Fruit fly (Drosophila melanogaster) whole organism, embryonic: Measurements from ENCODE around the gene CG4957.

Experiments
- ATbp ChIP-seq: fragments of 200-800 bp; sonication (Bioruptor generic); optimal IDR thresholded peaks from 2 replicates; lab custom pipeline; 2017; ENCODE audit warnings: missing biosample characterization, mild to moderate bottlenecking, missing genetic modification characterization, missing genetic modification reagents
- Atf3 ChIP-seq: fragments of 200-800 bp; sonication (Bioruptor generic); optimal IDR thresholded peaks from 3 replicates; lab custom pipeline; 2016; ENCODE audit warnings: missing biosample characterization, missing genetic modification characterization
- Blimp-1 ChIP-seq: fragments of 200-800 bp; sonication (Bioruptor generic); optimal IDR thresholded peaks from 3 replicates; lab custom pipeline; 2018; ENCODE audit warnings: missing biosample characterization, missing genetic modification characterization, mild to moderate bottlenecking, moderate library complexity, missing genetic modification reagents
- CG1024 ChIP-seq: fragments of 200-800 bp; sonication (Bioruptor generic); IDR thresholded peaks from 2 replicates; pipeline ENCODE4 v1.3.6; 2022; ENCODE audit warnings: missing biosample characterization, missing genetic modification characterization
- CG10321 ChIP-seq: fragments of 200-800 bp; sonication (Bioruptor generic); IDR thresholded peaks from 2 replicates; pipeline ENCODE4 v1.3.6; 2022; ENCODE audit warnings: missing biosample characterization, missing genetic modification characterization
- CG10565 ChIP-seq: fragments of 200-800 bp; sonication (Bioruptor generic); optimal IDR thresholded peaks from 3 replicates; lab custom pipeline; 2016; ENCODE audit warnings: missing biosample characterization, mild to moderate bottlenecking, missing genetic modification characterization
- CG10959 ChIP-seq: fragments of 200-800 bp; sonication (Bioruptor generic); IDR thresholded peaks from 2 replicates; pipeline ENCODE4 v1.3.6; 2022; ENCODE audit warnings: missing biosample characterization, missing genetic modification characterization
- CG11398 ChIP-seq: fragments of 200-800 bp; sonication (Bioruptor generic); optimal IDR thresholded peaks from 2 replicates; lab custom pipeline; 2016; ENCODE audit warnings: missing biosample characterization, missing genetic modification characterization
- CG11456 ChIP-seq: fragments of 200-800 bp; sonication (Bioruptor generic); IDR thresholded peaks from 3 replicates; pipeline ENCODE4 v1.3.6; 2022; ENCODE audit warnings: missing biosample characterization, missing genetic modification characterization
- CG12391 ChIP-seq: fragments of 200-800 bp; sonication (Bioruptor generic); optimal IDR thresholded peaks from 3 replicates; lab custom pipeline; 2018; ENCODE audit warnings: missing biosample characterization, mild to moderate bottlenecking, missing genetic modification characterization, moderate library complexity
- CG12942 ChIP-seq: fragments of 200-800 bp; sonication (Bioruptor generic); optimal IDR thresholded peaks from 3 replicates; lab custom pipeline; 2016; ENCODE audit warnings: missing biosample characterization, missing genetic modification characterization
- CG17568 ChIP-seq: fragments of 200-800 bp; sonication (Bioruptor generic); optimal IDR thresholded peaks from 2 replicates; lab custom pipeline; 2018; ENCODE audit warnings: missing biosample characterization, mild to moderate bottlenecking, missing genetic modification characterization, moderate library complexity
- CG2202 ChIP-seq: fragments of 200-800 bp; sonication (Bioruptor generic); optimal IDR thresholded peaks from 2 replicates; lab custom pipeline; 2018; ENCODE audit warnings: missing biosample characterization, mild to moderate bottlenecking, missing genetic modification characterization
- CG2875 ChIP-seq: fragments of 200-800 bp; sonication (Bioruptor generic); optimal IDR thresholded peaks from 2 replicates; lab custom pipeline; 2017; ENCODE audit warnings: missing biosample characterization, mild to moderate bottlenecking, missing genetic modification characterization, missing genetic modification reagents
- CG32532 ChIP-seq: fragments of 200-800 bp; sonication (Bioruptor generic); IDR thresholded peaks from 2 replicates; pipeline ENCODE4 v1.3.6; 2022; ENCODE audit warnings: missing biosample characterization, missing genetic modification characterization
- CG34376 ChIP-seq: fragments of 200-800 bp; sonication (Bioruptor generic); optimal IDR thresholded peaks from 2 replicates; lab custom pipeline; 2018; ENCODE audit warnings: missing biosample characterization, mild to moderate bottlenecking, missing genetic modification characterization
- CG4282 ChIP-seq: fragments of 200-800 bp; sonication (Bioruptor generic); optimal IDR thresholded peaks from 2 replicates; lab custom pipeline; 2016; ENCODE audit warnings: missing biosample characterization, missing genetic modification characterization
- CG7357 ChIP-seq: fragments of 200-800 bp; sonication (Bioruptor generic); IDR thresholded peaks from 3 replicates; pipeline ENCODE4 v1.3.6; 2022; ENCODE audit warnings: missing biosample characterization, missing genetic modification characterization
- CG7987 ChIP-seq: fragments of 200-800 bp; sonication (Bioruptor generic); optimal IDR thresholded peaks from 2 replicates; lab custom pipeline; 2018; ENCODE audit warnings: missing biosample characterization, mild to moderate bottlenecking, missing genetic modification characterization, moderate library complexity
- CG8359 ChIP-seq: fragments of 200-800 bp; sonication (Bioruptor generic); optimal IDR thresholded peaks from 2 replicates; lab custom pipeline; 2017; ENCODE audit warnings: missing biosample characterization, mild to moderate bottlenecking, missing genetic modification characterization, borderline replicate concordance
- CG8388 ChIP-seq: fragments of 200-800 bp; sonication (Bioruptor generic); optimal IDR thresholded peaks from 2 replicates; lab custom pipeline; 2019; ENCODE audit warnings: missing biosample characterization, mild to moderate bottlenecking, missing genetic modification characterization, moderate library complexity
- CG9437 ChIP-seq: fragments of 200-800 bp; sonication (Bioruptor generic); optimal IDR thresholded peaks from 2 replicates; lab custom pipeline; 2018; ENCODE audit warnings: missing biosample characterization, mild to moderate bottlenecking, missing genetic modification characterization
- CTCF ChIP-seq: fragments of 200-800 bp; sonication (Bioruptor generic); optimal IDR thresholded peaks from 2 replicates; lab custom pipeline; 2017; ENCODE audit warnings: missing biosample characterization, mild to moderate bottlenecking, missing genetic modification characterization, moderate library complexity
- Camta ChIP-seq: fragments of 200-800 bp; sonication (Bioruptor generic); optimal IDR thresholded peaks from 2 replicates; lab custom pipeline; 2016; ENCODE audit warnings: missing biosample characterization, missing genetic modification characterization
- HHEX ChIP-seq: fragments of 200-800 bp; sonication (Bioruptor generic); optimal IDR thresholded peaks from 3 replicates; lab custom pipeline; 2017; ENCODE audit warnings: missing biosample characterization, mild to moderate bottlenecking, missing genetic modification characterization, missing genetic modification reagents
- Hr39 ChIP-seq: fragments of >200 bp; optimal IDR thresholded peaks from 2 replicates; lab custom pipeline; 2017
- Max ChIP-seq: fragments of 200-800 bp; sonication (Bioruptor generic); optimal IDR thresholded peaks from 2 replicates; lab custom pipeline; 2016; ENCODE audit warnings: missing biosample characterization, mild to moderate bottlenecking, missing genetic modification characterization
- NC2β ChIP-seq: fragments of 200-800 bp; sonication (Bioruptor generic); optimal IDR thresholded peaks from 2 replicates; lab custom pipeline; 2016; ENCODE audit warnings: missing biosample characterization, missing genetic modification characterization
- al ChIP-seq: fragments of 200-800 bp; sonication (Bioruptor generic); IDR thresholded peaks from 2 replicates; pipeline ENCODE4 v1.3.6; 2022; ENCODE audit warnings: missing biosample characterization, missing genetic modification characterization
- aop ChIP-seq: fragments of 200-800 bp; sonication (Bioruptor generic); IDR thresholded peaks from 2 replicates; pipeline ENCODE4 v1.3.6; 2022; ENCODE audit warnings: missing biosample characterization, missing genetic modification characterization
- ara ChIP-seq: fragments of 200-800 bp; sonication (Bioruptor generic); IDR thresholded peaks from 2 replicates; pipeline ENCODE4 v1.3.6; 2022; ENCODE audit warnings: missing biosample characterization, missing genetic modification characterization
- bigmax ChIP-seq: fragments of 200-800 bp; sonication (Bioruptor generic); optimal IDR thresholded peaks from 2 replicates; lab custom pipeline; 2018; ENCODE audit warnings: missing biosample characterization, mild to moderate bottlenecking, missing genetic modification characterization
- bsh ChIP-seq, 2 experiments: fragments of 200-800 bp; sonication (Bioruptor generic); optimal IDR thresholded peaks; 2 replicates each; lab custom pipeline; 2017 to 2018; ENCODE audit warnings: mild to moderate bottlenecking in 2 of 2, missing biosample characterization in 2 of 2, missing genetic modification characterization in 2 of 2, moderate library complexity in 1 of 2
- cad ChIP-seq: fragments of >200 bp; optimal IDR thresholded peaks from 2 replicates; lab custom pipeline; 2017; ENCODE audit warnings: missing biosample characterization, missing genetic modification characterization
- chinmo ChIP-seq: fragments of 200-800 bp; sonication (Bioruptor generic); IDR thresholded peaks from 4 replicates; pipeline ENCODE4 v1.3.6; 2022; ENCODE audit warnings: missing biosample characterization, missing genetic modification characterization; ENCODE audit not compliant: partially characterized antibody
- dm ChIP-seq: fragments of 200-800 bp; sonication (Bioruptor generic); optimal IDR thresholded peaks from 3 replicates; lab custom pipeline; 2016; ENCODE audit warnings: missing biosample characterization, missing genetic modification characterization
- dmrt11E ChIP-seq: fragments of 200-800 bp; sonication (Bioruptor generic); optimal IDR thresholded peaks from 3 replicates; lab custom pipeline; 2018; ENCODE audit warnings: missing biosample characterization, mild to moderate bottlenecking, missing genetic modification characterization, moderate library complexity
- en ChIP-seq: fragments of 200-800 bp; sonication (Bioruptor generic); optimal IDR thresholded peaks from 2 replicates; lab custom pipeline; 2016; ENCODE audit warnings: missing biosample characterization, missing genetic modification characterization
- gfzf ChIP-seq: fragments of 200-800 bp; sonication (Bioruptor generic); optimal IDR thresholded peaks from 2 replicates; lab custom pipeline; 2016; ENCODE audit warnings: missing biosample characterization, mild to moderate bottlenecking, missing genetic modification characterization, moderate library complexity
- gsb-n ChIP-seq: fragments of 200-800 bp; sonication (Bioruptor generic); optimal IDR thresholded peaks from 3 replicates; lab custom pipeline; 2018; ENCODE audit warnings: missing biosample characterization, mild to moderate bottlenecking, missing genetic modification characterization
- her ChIP-seq: fragments of 200-800 bp; sonication (Bioruptor generic); optimal IDR thresholded peaks from 2 replicates; lab custom pipeline; 2016; ENCODE audit warnings: missing biosample characterization, missing genetic modification characterization
- hkb ChIP-seq, 2 experiments: fragments of 200-800 bp in 1 of 2; fragments of >200 bp in 1 of 2; sonication (Bioruptor generic) in 1 of 2; IDR thresholded peaks in 1 of 2; optimal IDR thresholded peaks in 1 of 2; 2 replicates each; pipeline versions ENCODE4 v1.3.6 to Lab custom; 2017 to 2022; ENCODE audit warnings: missing biosample characterization in 1 of 2, missing genetic modification characterization in 1 of 2
- lilli ChIP-seq: fragments of 200-800 bp; sonication (Bioruptor generic); optimal IDR thresholded peaks from 3 replicates; lab custom pipeline; 2016; ENCODE audit warnings: missing biosample characterization, missing genetic modification characterization
- oc ChIP-seq: fragments of 200-800 bp; sonication (Bioruptor generic); optimal IDR thresholded peaks from 2 replicates; lab custom pipeline; 2018; ENCODE audit warnings: missing biosample characterization, mild to moderate bottlenecking, missing genetic modification characterization, moderate library complexity
- peb ChIP-seq: fragments of 200-800 bp; sonication (Bioruptor generic); IDR thresholded peaks from 2 replicates; pipeline ENCODE4 v1.3.6; 2022; ENCODE audit warnings: missing biosample characterization, missing genetic modification characterization
- sob ChIP-seq: fragments of 200-800 bp; sonication (Bioruptor generic); IDR thresholded peaks from 2 replicates; pipeline ENCODE4 v1.3.6; 2022; ENCODE audit warnings: missing biosample characterization, missing genetic modification characterization
- sr ChIP-seq: fragments of 200-800 bp; sonication (Bioruptor generic); IDR thresholded peaks from 3 replicates; pipeline ENCODE4 v1.3.6; 2022; ENCODE audit warnings: missing biosample characterization, missing genetic modification characterization
- tup ChIP-seq: fragments of 200-800 bp; sonication (Bioruptor generic); optimal IDR thresholded peaks from 2 replicates; lab custom pipeline; 2016; ENCODE audit warnings: missing biosample characterization, mild to moderate bottlenecking, missing genetic modification characterization, moderate library complexity
- yki ChIP-seq: fragments of >200 bp; optimal IDR thresholded peaks from 3 replicates; lab custom pipeline; 2018
- zen2 ChIP-seq: fragments of 200-800 bp; sonication (Bioruptor generic); IDR thresholded peaks from 3 replicates; pipeline ENCODE4 v1.3.6; 2022; ENCODE audit warnings: missing biosample characterization, missing genetic modification characterization; ENCODE audit not compliant: partially characterized antibody

Gene CG4957

dm6 chr2L:10220501-10221386 is 47.9 kb upstream of the CG4957 start, which contains the start of the genes Npc1a and Prosalpha6 (continued):
- TF ChIP-seq CG17568 (GFP tag; lab: Kevin White, UChicago), result no peak
- TF ChIP-seq al (GFP tag; lab: Robert Waterston, UW), result no peak
- peak; percentile 32 for TF ChIP-seq dmrt11E
- no peak for TF ChIP-seq ara (GFP tag; lab: Robert Waterston, UW)
- no peak for TF ChIP-seq oc (tag; lab: Kevin White, UChicago)
- TF ChIP-seq CG8359, result no peak
- TF ChIP-seq CG10565 (GFP tag; lab: Kevin White, UChicago), result no peak
- TF ChIP-seq zen2, result no peak; the same call in 2 of the 3 replicates
- TF ChIP-seq tup (GFP tag; lab: Kevin White, UChicago), result no peak
- TF ChIP-seq Camta (GFP tag; lab: Kevin White, UChicago), result no peak
- no peak for TF ChIP-seq Blimp-1 (GFP tag; lab: Kevin White, UChicago)
- TF ChIP-seq yki, result no peak
- no peak for TF ChIP-seq bigmax (GFP tag; lab: Kevin White, UChicago)
- no peak for TF ChIP-seq CG10959 (GFP tag; lab: Robert Waterston, UW)
- no peak for TF ChIP-seq dm
- TF ChIP-seq CG12942, result no peak
- TF ChIP-seq Hr39, result no peak
- no peak for TF ChIP-seq CG11456
- no peak for TF ChIP-seq peb (GFP tag; lab: Robert Waterston, UW)
- TF ChIP-seq CG8388 (GFP tag; lab: Kevin White, UChicago), result no peak
- TF ChIP-seq gsb-n (tag; lab: Kevin White, UChicago), result no peak
- peak; percentile 43 for TF ChIP-seq Max
- TF ChIP-seq CG2875 (GFP tag; lab: Kevin White, UChicago), result no peak
- TF ChIP-seq CG4282 (GFP tag; lab: Kevin White, UChicago), result no peak
- no peak for TF ChIP-seq hkb (optimal IDR thresholded peaks at IDR 0.05; lab: Kevin White, UChicago)
- TF ChIP-seq hkb (GFP tag; IDR thresholded peaks at IDR 0.05; lab: Robert Waterston, UW), result no peak
- TF ChIP-seq ATbp (GFP tag; lab: Kevin White, UChicago), result no peak
- no peak for TF ChIP-seq cad (GFP tag; lab: Kevin White, UChicago)
- no peak for TF ChIP-seq CG7987 (GFP tag; lab: Kevin White, UChicago)
- no peak for TF ChIP-seq CTCF
- TF ChIP-seq CG1024 (GFP tag; lab: Robert Waterston, UW), result peak; percentile 70
- peak; percentile 72 for TF ChIP-seq CG9437 (GFP tag; lab: Kevin White, UChicago)
- TF ChIP-seq bsh (GFP tag; optimal IDR thresholded peaks at IDR 0.05; lab: Kevin White, UChicago), result no peak
- peak; percentile 8 for TF ChIP-seq gfzf (GFP tag; lab: Kevin White, UChicago)
- TF ChIP-seq aop (GFP tag; lab: Robert Waterston, UW), result no peak
- TF ChIP-seq CG2202, result no peak
- no peak for TF ChIP-seq HHEX (GFP tag; lab: Kevin White, UChicago)
- peak; percentile 36 for TF ChIP-seq CG34376 (GFP tag; lab: Kevin White, UChicago)
- TF ChIP-seq CG10321 (GFP tag; lab: Robert Waterston, UW), result no peak
- TF ChIP-seq NC2β (GFP tag; lab: Kevin White, UChicago), result no peak
- peak; percentile 55 for TF ChIP-seq CG12391 (tag; lab: Kevin White, UChicago)
- peak; percentile 28 for TF ChIP-seq lilli (GFP tag; lab: Kevin White, UChicago)
- no peak for TF ChIP-seq chinmo (GFP tag; lab: Robert Waterston, UW)
- no peak for TF ChIP-seq her (GFP tag; lab: Kevin White, UChicago)
- TF ChIP-seq CG7357 (GFP tag; lab: Robert Waterston, UW), result no peak
- TF ChIP-seq CG11398 (GFP tag; lab: Kevin White, UChicago), result no peak
- TF ChIP-seq Atf3 (GFP tag; lab: Kevin White, UChicago), result no peak
- no peak for TF ChIP-seq sob (GFP tag; lab: Robert Waterston, UW)
- no peak for TF ChIP-seq en (GFP tag; lab: Kevin White, UChicago)
- no peak for TF ChIP-seq CG32532
- TF ChIP-seq sr (GFP tag; lab: Robert Waterston, UW), result no peak
